Worm (Caenorhabditis elegans) whole organism, mixed stage, embryonic: Measurements from ENCODE around the gene ddx-19.

Experiments used
- bed-3 ChIP-seq: fragments of 200-800 bp; sonication (Bioruptor generic); optimal IDR thresholded peaks from 3 replicates; lab custom pipeline; 2018; ENCODE audit warnings: mild to moderate bottlenecking, missing genetic modification characterization, moderate library complexity, missing compliant biosample characterization
- blmp-1 ChIP-seq: fragments of 150-350 bp; optimal IDR thresholded peaks from 2 replicates; lab custom pipeline; 2014; ENCODE audit warnings: missing biosample characterization, missing genetic modification characterization
- ceh-39 ChIP-seq: fragments of 150-350 bp; optimal IDR thresholded peaks from 2 replicates; lab custom pipeline; 2014; ENCODE audit warnings: missing biosample characterization, missing genetic modification characterization
- ceh-43 ChIP-seq: fragments of 200-800 bp; sonication (Bioruptor generic); optimal IDR thresholded peaks from 2 replicates; lab custom pipeline; 2018; ENCODE audit warnings: mild to moderate bottlenecking, missing genetic modification characterization, moderate library complexity, missing compliant biosample characterization
- ceh-83 ChIP-seq: fragments of 200-800 bp; sonication (Bioruptor generic); optimal IDR thresholded peaks from 2 replicates; lab custom pipeline; 2018; ENCODE audit warnings: mild to moderate bottlenecking, missing genetic modification characterization, missing compliant biosample characterization
- ces-1 ChIP-seq: fragments of 150-350 bp; optimal IDR thresholded peaks from 2 replicates; lab custom pipeline; 2014; ENCODE audit warnings: missing biosample characterization, missing genetic modification reagents, missing genetic modification characterization
- cnd-1 ChIP-seq: fragments of 200-800 bp; sonication (Bioruptor generic); optimal IDR thresholded peaks from 2 replicates; lab custom pipeline; 2018; ENCODE audit warnings: mild to moderate bottlenecking, missing genetic modification characterization, missing compliant biosample characterization
- drap-1 ChIP-seq: fragments of 200-800 bp; sonication (Bioruptor generic); optimal IDR thresholded peaks from 3 replicates; lab custom pipeline; 2018; ENCODE audit warnings: mild to moderate bottlenecking, missing genetic modification characterization, missing compliant biosample characterization
- elt-1 ChIP-seq: sonication (generic microtip); optimal IDR thresholded peaks from 2 replicates; lab custom pipeline; 2017; ENCODE audit warnings: missing genetic modification characterization, mild to moderate bottlenecking, missing compliant biosample characterization, antibody characterized with exemption, moderate library complexity, borderline replicate concordance; ENCODE audit not compliant: insufficient read depth
- elt-3 ChIP-seq: fragments of 150-350 bp; optimal IDR thresholded peaks from 2 replicates; lab custom pipeline; 2014; ENCODE audit warnings: missing biosample characterization, missing genetic modification characterization
- ham-2 ChIP-seq: fragments of 200-800 bp; sonication (Bioruptor generic); optimal IDR thresholded peaks from 2 replicates; lab custom pipeline; 2018; ENCODE audit warnings: mild to moderate bottlenecking, missing genetic modification characterization, missing compliant biosample characterization
- hlh-1 ChIP-seq: fragments of 150-350 bp; optimal IDR thresholded peaks from 2 replicates; lab custom pipeline; 2014; ENCODE audit warnings: missing biosample characterization, missing genetic modification reagents, missing genetic modification characterization
- lin-13 ChIP-seq: fragments of 150-350 bp; optimal IDR thresholded peaks from 2 replicates; lab custom pipeline; 2014; ENCODE audit warnings: missing biosample characterization, missing genetic modification characterization
- lin-32 ChIP-seq: fragments of 200-800 bp; sonication (Bioruptor generic); optimal IDR thresholded peaks from 2 replicates; lab custom pipeline; 2018; ENCODE audit warnings: mild to moderate bottlenecking, missing genetic modification characterization, missing compliant biosample characterization
- lsy-2 ChIP-seq: fragments of 150-350 bp; optimal IDR thresholded peaks from 2 replicates; lab custom pipeline; 2014; ENCODE audit warnings: missing biosample characterization, missing genetic modification characterization
- mab-5 ChIP-seq: fragments of 150-350 bp; optimal IDR thresholded peaks from 2 replicates; lab custom pipeline; 2014; ENCODE audit warnings: missing biosample characterization, missing genetic modification characterization
- mep-1 ChIP-seq: fragments of 150-350 bp; optimal IDR thresholded peaks from 2 replicates; lab custom pipeline; 2017; ENCODE audit warnings: missing biosample characterization, missing genetic modification reagents, missing genetic modification characterization, inconsistent platforms
- mls-2 ChIP-seq: sonication (generic microtip); optimal IDR thresholded peaks from 2 replicates; lab custom pipeline; 2016; ENCODE audit warnings: mild to moderate bottlenecking, missing genetic modification characterization, moderate library complexity, missing compliant biosample characterization
- nhr-12 ChIP-seq: fragments of 150-350 bp; optimal IDR thresholded peaks from 2 replicates; lab custom pipeline; 2014; ENCODE audit warnings: missing biosample characterization, missing genetic modification characterization
- nhr-2 ChIP-seq: fragments of 150-350 bp; optimal IDR thresholded peaks from 2 replicates; lab custom pipeline; 2014; ENCODE audit warnings: missing biosample characterization, missing genetic modification characterization
- nhr-237 ChIP-seq: fragments of 150-350 bp; optimal IDR thresholded peaks from 2 replicates; lab custom pipeline; 2014; ENCODE audit warnings: missing biosample characterization, missing genetic modification characterization
- nhr-28 ChIP-seq: fragments of 150-350 bp; optimal IDR thresholded peaks from 2 replicates; lab custom pipeline; 2014; ENCODE audit warnings: missing biosample characterization, missing genetic modification characterization
- nhr-76 ChIP-seq: sonication (generic microtip); optimal IDR thresholded peaks from 2 replicates; lab custom pipeline; 2017; ENCODE audit warnings: missing biosample characterization, missing genetic modification characterization
- pha-4 ChIP-seq: fragments of 150-350 bp; optimal IDR thresholded peaks from 2 replicates; lab custom pipeline; 2018; ENCODE audit warnings: missing biosample characterization, missing genetic modification reagents, missing genetic modification characterization
- sem-2 ChIP-seq: fragments of 200-800 bp; sonication (Bioruptor generic); optimal IDR thresholded peaks from 2 replicates; lab custom pipeline; 2018; ENCODE audit warnings: mild to moderate bottlenecking, missing genetic modification characterization, missing compliant biosample characterization
- snpc-4 ChIP-seq: fragments of 150-350 bp; optimal IDR thresholded peaks from 2 replicates; lab custom pipeline; 2014; ENCODE audit warnings: missing biosample characterization, missing genetic modification characterization
- sptf-1 ChIP-seq: sonication (generic microtip); optimal IDR thresholded peaks from 2 replicates; lab custom pipeline; 2017; ENCODE audit warnings: mild to moderate bottlenecking, missing genetic modification characterization, moderate library complexity, missing compliant biosample characterization
- tbx-8 ChIP-seq: fragments of 200-800 bp; sonication (Bioruptor generic); optimal IDR thresholded peaks from 2 replicates; lab custom pipeline; 2018; ENCODE audit warnings: mild to moderate bottlenecking, missing genetic modification characterization, moderate library complexity, missing compliant biosample characterization
- unc-120 ChIP-seq: sonication (generic microtip); optimal IDR thresholded peaks from 2 replicates; lab custom pipeline; 2017; ENCODE audit warnings: missing genetic modification characterization, missing compliant biosample characterization; ENCODE audit not compliant: poor library complexity, severe bottlenecking
- unc-39 ChIP-seq: fragments of 150-350 bp; optimal IDR thresholded peaks from 2 replicates; lab custom pipeline; 2014; ENCODE audit warnings: missing biosample characterization, missing genetic modification characterization
- unc-62 ChIP-seq: fragments of 150-350 bp; optimal IDR thresholded peaks from 2 replicates; lab custom pipeline; 2014; ENCODE audit warnings: missing biosample characterization, missing genetic modification reagents, missing genetic modification characterization
- zip-8 ChIP-seq: fragments of 150-350 bp; optimal IDR thresholded peaks from 2 replicates; lab custom pipeline; 2014; ENCODE audit warnings: missing biosample characterization, missing genetic modification characterization

Gene ddx-19

DNA sequence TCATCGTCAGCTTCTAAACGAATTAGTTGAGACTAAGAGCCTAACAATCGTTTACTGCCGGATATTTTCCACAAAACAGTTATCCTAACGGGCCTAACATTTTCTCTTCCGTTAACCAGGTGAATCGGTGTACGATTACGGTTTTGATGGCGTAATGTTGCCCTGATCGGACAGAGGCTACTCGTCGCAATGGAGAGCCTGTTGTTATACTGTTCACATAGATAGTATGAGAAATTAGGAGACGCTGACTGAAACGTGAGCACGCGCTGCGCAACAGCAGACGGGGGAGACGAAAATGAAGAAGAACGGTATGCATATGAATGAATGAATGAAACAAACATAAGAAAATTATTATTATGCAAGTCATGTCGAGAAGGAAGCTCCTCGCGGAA is 14.7 kb downstream of the ddx-19 start:
- TF ChIP-seq ces-1 (GFP tag; lab: Kevin White, UChicago), result peak; percentile 69
- TF ChIP-seq drap-1 (GFP tag; lab: Kevin White, UChicago), result no peak
- peak; percentile 35 for TF ChIP-seq zip-8 (tag; lab: Kevin White, UChicago)
- no peak for TF ChIP-seq nhr-12 (tag; lab: Kevin White, UChicago)
- TF ChIP-seq pha-4 (tag; lab: Kevin White, UChicago), result peak; percentile 67
- TF ChIP-seq nhr-2, result peak; percentile 69

DNA sequence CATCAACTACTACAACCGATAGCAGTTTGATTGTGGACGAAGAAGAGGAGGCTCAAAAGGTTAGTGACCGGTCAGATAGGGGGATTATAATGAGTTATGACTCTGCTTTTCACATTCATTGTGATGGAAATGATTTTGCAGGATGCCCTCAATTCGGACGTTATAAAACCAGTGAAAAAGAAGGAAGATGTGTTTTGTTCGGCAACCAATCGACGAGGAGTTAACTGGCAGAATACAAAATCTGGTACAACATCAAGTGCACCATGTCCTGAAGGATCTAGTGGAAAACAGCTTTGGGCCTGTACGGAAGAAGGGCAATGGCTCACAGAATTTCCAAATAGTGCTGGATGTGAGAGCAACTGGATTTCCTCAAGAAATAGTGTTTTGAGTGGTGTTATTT is 19.2 kb downstream of the ddx-19 start:
- TF ChIP-seq sptf-1 (tag; lab: Kevin White, UChicago), result no peak
- TF ChIP-seq elt-1 (tag; lab: Kevin White, UChicago), result no peak
- no peak for TF ChIP-seq snpc-4
- no peak for TF ChIP-seq nhr-12 (tag; lab: Kevin White, UChicago)
- no peak for TF ChIP-seq mep-1 (tag; lab: Kevin White, UChicago)
- TF ChIP-seq ceh-43 (GFP tag; lab: Kevin White, UChicago), result no peak
- TF ChIP-seq lsy-2 (tag; lab: Kevin White, UChicago), result no peak
- no peak for TF ChIP-seq nhr-28 (tag; lab: Kevin White, UChicago)
- TF ChIP-seq elt-3 (tag; lab: Kevin White, UChicago), result no peak
- TF ChIP-seq blmp-1, result no peak
- no peak for TF ChIP-seq unc-62 (GFP tag; lab: Kevin White, UChicago)
- no peak for TF ChIP-seq hlh-1
- no peak for TF ChIP-seq nhr-2
- no peak for TF ChIP-seq cnd-1 (tag; lab: Kevin White, UChicago)
- TF ChIP-seq sem-2, result no peak
- TF ChIP-seq lin-32 (GFP tag; lab: Kevin White, UChicago), result no peak
- no peak for TF ChIP-seq ceh-39
- TF ChIP-seq drap-1 (GFP tag; lab: Kevin White, UChicago), result no peak
- TF ChIP-seq ceh-83 (GFP tag; lab: Kevin White, UChicago), result no peak
- no peak for TF ChIP-seq lin-13 (tag; lab: Kevin White, UChicago)
- TF ChIP-seq, all 35 proteins: peak for 0

DNA sequence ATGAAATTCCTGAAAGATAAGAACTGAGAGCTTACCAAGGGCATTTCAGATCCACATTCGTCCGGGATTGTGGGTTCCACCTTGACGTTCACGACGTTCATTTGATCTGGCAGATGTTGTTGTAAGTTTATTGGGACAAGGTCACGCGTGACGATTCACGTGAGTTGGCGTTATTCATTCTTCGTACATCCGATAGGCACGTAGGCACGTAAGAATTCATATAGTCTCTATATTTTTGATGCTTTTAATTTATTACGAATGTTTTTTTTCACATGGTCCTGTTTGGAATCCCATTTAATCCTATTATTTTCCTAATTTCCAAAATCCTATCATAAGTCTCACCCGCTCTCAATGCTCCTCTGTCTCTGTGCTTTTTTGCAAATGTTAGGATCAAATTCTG is 27.2 kb downstream of the ddx-19 start, which contains the start of gene B0457.4:
Gene B0457.4 (minus strand): TSS at position 101 of the 400 bp plus-strand sequence.
- TF ChIP-seq sptf-1 (tag; lab: Kevin White, UChicago), result no peak
- no peak for TF ChIP-seq mep-1 (tag; lab: Kevin White, UChicago)
- TF ChIP-seq nhr-237 (tag; lab: Kevin White, UChicago), result no peak
- no peak for TF ChIP-seq bed-3 (GFP tag; lab: Kevin White, UChicago)
- TF ChIP-seq ceh-83 (GFP tag; lab: Kevin White, UChicago), result no peak
- no peak for TF ChIP-seq mab-5 (tag; lab: Kevin White, UChicago)
- no peak for TF ChIP-seq blmp-1
- no peak for TF ChIP-seq drap-1 (GFP tag; lab: Kevin White, UChicago)
- no peak for TF ChIP-seq nhr-2
- TF ChIP-seq lsy-2 (tag; lab: Kevin White, UChicago), result no peak
- TF ChIP-seq nhr-12 (tag; lab: Kevin White, UChicago), result no peak
- no peak for TF ChIP-seq unc-120
- TF ChIP-seq ham-2 (GFP tag; lab: Kevin White, UChicago), result no peak
- TF ChIP-seq ceh-39, result no peak
- TF ChIP-seq hlh-1, result no peak
- TF ChIP-seq zip-8 (tag; lab: Kevin White, UChicago), result no peak
- TF ChIP-seq ces-1 (GFP tag; lab: Kevin White, UChicago), result no peak
- no peak for TF ChIP-seq nhr-76
- TF ChIP-seq tbx-8, result no peak

DNA sequence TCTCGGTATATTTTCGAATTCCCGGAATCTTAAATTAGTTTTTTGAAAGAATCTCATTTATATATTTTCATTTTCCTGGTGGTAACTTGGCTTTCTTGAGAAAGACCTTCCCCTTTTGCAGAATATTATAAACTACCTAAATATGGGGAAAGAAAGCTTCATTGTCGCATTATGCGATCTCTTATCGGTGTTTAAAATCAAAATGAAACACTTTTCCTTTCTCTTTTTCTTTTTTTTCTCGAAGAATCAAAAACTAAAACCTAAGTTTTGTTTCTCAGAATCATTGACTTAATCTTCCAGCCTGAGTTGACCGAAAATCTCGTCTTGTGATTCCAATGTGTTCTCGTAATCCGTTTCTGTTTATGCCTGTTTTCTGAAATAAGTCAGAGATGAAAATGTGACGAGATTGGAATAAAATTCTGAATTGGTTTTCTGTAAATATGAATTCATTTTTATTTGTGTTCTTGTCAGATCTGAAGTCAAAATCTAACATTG is 27.9 kb downstream of the ddx-19 start:
- TF ChIP-seq lin-13 (tag; lab: Kevin White, UChicago) (no peak), lsy-2 (tag; lab: Kevin White, UChicago) (no peak), unc-120 (no peak), unc-39 (no peak), nhr-237 (tag; lab: Kevin White, UChicago) (no peak), pha-4 (tag; lab: Kevin White, UChicago) (no peak), ceh-43 (GFP tag; lab: Kevin White, UChicago) (no peak), mls-2 (tag; lab: Kevin White, UChicago) (no peak), sptf-1 (tag; lab: Kevin White, UChicago) (no peak), tbx-8 (no peak), mab-5 (tag; lab: Kevin White, UChicago) (no peak), ceh-83 (GFP tag; lab: Kevin White, UChicago) (no peak), blmp-1 (no peak), elt-1 (tag; lab: Kevin White, UChicago) (no peak), ham-2 (GFP tag; lab: Kevin White, UChicago) (no peak), elt-3 (tag; lab: Kevin White, UChicago) (no peak), drap-1 (GFP tag; lab: Kevin White, UChicago) (no peak)
